Worm (Caenorhabditis elegans) whole organism, mixed stage, embryonic: ENCODE results near the gene cyp-31A2.
A peak's percentile ranks its signal among the peaks of the same experiment; 100 is the strongest.

Experiments
- M03D4.4 ChIP-seq: sonication (generic microtip); optimal IDR thresholded peaks from 2 replicates; lab custom pipeline; 2017; ENCODE audit warnings: mild to moderate bottlenecking, missing genetic modification characterization, missing compliant biosample characterization
- bed-3 ChIP-seq: fragments of 200-800 bp; sonication (Bioruptor generic); optimal IDR thresholded peaks from 3 replicates; lab custom pipeline; 2018; ENCODE audit warnings: mild to moderate bottlenecking, missing genetic modification characterization, moderate library complexity, missing compliant biosample characterization
- blmp-1 ChIP-seq: fragments of 150-350 bp; optimal IDR thresholded peaks from 2 replicates; lab custom pipeline; 2014; ENCODE audit warnings: missing biosample characterization, missing genetic modification characterization
- ceh-83 ChIP-seq: fragments of 200-800 bp; sonication (Bioruptor generic); optimal IDR thresholded peaks from 2 replicates; lab custom pipeline; 2018; ENCODE audit warnings: mild to moderate bottlenecking, missing genetic modification characterization, missing compliant biosample characterization
- ces-1 ChIP-seq: fragments of 150-350 bp; optimal IDR thresholded peaks from 2 replicates; lab custom pipeline; 2014; ENCODE audit warnings: missing biosample characterization, missing genetic modification reagents, missing genetic modification characterization
- elt-1 ChIP-seq: sonication (generic microtip); optimal IDR thresholded peaks from 2 replicates; lab custom pipeline; 2017; ENCODE audit warnings: missing genetic modification characterization, mild to moderate bottlenecking, missing compliant biosample characterization, antibody characterized with exemption, moderate library complexity, borderline replicate concordance; ENCODE audit not compliant: insufficient read depth
- elt-3 ChIP-seq: fragments of 150-350 bp; optimal IDR thresholded peaks from 2 replicates; lab custom pipeline; 2014; ENCODE audit warnings: missing biosample characterization, missing genetic modification characterization
- flh-1 ChIP-seq: fragments of 200-800 bp; sonication (Bioruptor generic); optimal IDR thresholded peaks from 2 replicates; lab custom pipeline; 2018; ENCODE audit warnings: mild to moderate bottlenecking, missing genetic modification characterization, moderate library complexity, missing compliant biosample characterization
- ham-2 ChIP-seq: fragments of 200-800 bp; sonication (Bioruptor generic); optimal IDR thresholded peaks from 2 replicates; lab custom pipeline; 2018; ENCODE audit warnings: mild to moderate bottlenecking, missing genetic modification characterization, missing compliant biosample characterization
- hlh-1 ChIP-seq: fragments of 150-350 bp; optimal IDR thresholded peaks from 2 replicates; lab custom pipeline; 2014; ENCODE audit warnings: missing biosample characterization, missing genetic modification reagents, missing genetic modification characterization
- lin-13 ChIP-seq: fragments of 150-350 bp; optimal IDR thresholded peaks from 2 replicates; lab custom pipeline; 2014; ENCODE audit warnings: missing biosample characterization, missing genetic modification characterization
- lin-32 ChIP-seq: fragments of 200-800 bp; sonication (Bioruptor generic); optimal IDR thresholded peaks from 2 replicates; lab custom pipeline; 2018; ENCODE audit warnings: mild to moderate bottlenecking, missing genetic modification characterization, missing compliant biosample characterization
- lsy-2 ChIP-seq: fragments of 150-350 bp; optimal IDR thresholded peaks from 2 replicates; lab custom pipeline; 2014; ENCODE audit warnings: missing biosample characterization, missing genetic modification characterization
- mab-5 ChIP-seq: fragments of 150-350 bp; optimal IDR thresholded peaks from 2 replicates; lab custom pipeline; 2014; ENCODE audit warnings: missing biosample characterization, missing genetic modification characterization
- mep-1 ChIP-seq: fragments of 150-350 bp; optimal IDR thresholded peaks from 2 replicates; lab custom pipeline; 2017; ENCODE audit warnings: missing biosample characterization, missing genetic modification reagents, missing genetic modification characterization, inconsistent platforms
- mls-2 ChIP-seq: sonication (generic microtip); optimal IDR thresholded peaks from 2 replicates; lab custom pipeline; 2016; ENCODE audit warnings: mild to moderate bottlenecking, missing genetic modification characterization, moderate library complexity, missing compliant biosample characterization
- nhr-12 ChIP-seq: fragments of 150-350 bp; optimal IDR thresholded peaks from 2 replicates; lab custom pipeline; 2014; ENCODE audit warnings: missing biosample characterization, missing genetic modification characterization
- nhr-2 ChIP-seq: fragments of 150-350 bp; optimal IDR thresholded peaks from 2 replicates; lab custom pipeline; 2014; ENCODE audit warnings: missing biosample characterization, missing genetic modification characterization
- nhr-237 ChIP-seq: fragments of 150-350 bp; optimal IDR thresholded peaks from 2 replicates; lab custom pipeline; 2014; ENCODE audit warnings: missing biosample characterization, missing genetic modification characterization
- nhr-28 ChIP-seq: fragments of 150-350 bp; optimal IDR thresholded peaks from 2 replicates; lab custom pipeline; 2014; ENCODE audit warnings: missing biosample characterization, missing genetic modification characterization
- pha-4 ChIP-seq: fragments of 150-350 bp; optimal IDR thresholded peaks from 2 replicates; lab custom pipeline; 2018; ENCODE audit warnings: missing biosample characterization, missing genetic modification reagents, missing genetic modification characterization
- sem-2 ChIP-seq: fragments of 200-800 bp; sonication (Bioruptor generic); optimal IDR thresholded peaks from 2 replicates; lab custom pipeline; 2018; ENCODE audit warnings: mild to moderate bottlenecking, missing genetic modification characterization, missing compliant biosample characterization
- snpc-4 ChIP-seq: fragments of 150-350 bp; optimal IDR thresholded peaks from 2 replicates; lab custom pipeline; 2014; ENCODE audit warnings: missing biosample characterization, missing genetic modification characterization
- sptf-1 ChIP-seq: sonication (generic microtip); optimal IDR thresholded peaks from 2 replicates; lab custom pipeline; 2017; ENCODE audit warnings: mild to moderate bottlenecking, missing genetic modification characterization, moderate library complexity, missing compliant biosample characterization
- tbx-8 ChIP-seq: fragments of 200-800 bp; sonication (Bioruptor generic); optimal IDR thresholded peaks from 2 replicates; lab custom pipeline; 2018; ENCODE audit warnings: mild to moderate bottlenecking, missing genetic modification characterization, moderate library complexity, missing compliant biosample characterization
- unc-120 ChIP-seq: sonication (generic microtip); optimal IDR thresholded peaks from 2 replicates; lab custom pipeline; 2017; ENCODE audit warnings: missing genetic modification characterization, missing compliant biosample characterization; ENCODE audit not compliant: poor library complexity, severe bottlenecking
- unc-39 ChIP-seq: fragments of 150-350 bp; optimal IDR thresholded peaks from 2 replicates; lab custom pipeline; 2014; ENCODE audit warnings: missing biosample characterization, missing genetic modification characterization
- zip-8 ChIP-seq: fragments of 150-350 bp; optimal IDR thresholded peaks from 2 replicates; lab custom pipeline; 2014; ENCODE audit warnings: missing biosample characterization, missing genetic modification characterization
- ztf-11 ChIP-seq: fragments of 150-350 bp; optimal IDR thresholded peaks from 2 replicates; lab custom pipeline; 2014; ENCODE audit warnings: missing biosample characterization, missing genetic modification characterization

Gene cyp-31A2

DNA sequence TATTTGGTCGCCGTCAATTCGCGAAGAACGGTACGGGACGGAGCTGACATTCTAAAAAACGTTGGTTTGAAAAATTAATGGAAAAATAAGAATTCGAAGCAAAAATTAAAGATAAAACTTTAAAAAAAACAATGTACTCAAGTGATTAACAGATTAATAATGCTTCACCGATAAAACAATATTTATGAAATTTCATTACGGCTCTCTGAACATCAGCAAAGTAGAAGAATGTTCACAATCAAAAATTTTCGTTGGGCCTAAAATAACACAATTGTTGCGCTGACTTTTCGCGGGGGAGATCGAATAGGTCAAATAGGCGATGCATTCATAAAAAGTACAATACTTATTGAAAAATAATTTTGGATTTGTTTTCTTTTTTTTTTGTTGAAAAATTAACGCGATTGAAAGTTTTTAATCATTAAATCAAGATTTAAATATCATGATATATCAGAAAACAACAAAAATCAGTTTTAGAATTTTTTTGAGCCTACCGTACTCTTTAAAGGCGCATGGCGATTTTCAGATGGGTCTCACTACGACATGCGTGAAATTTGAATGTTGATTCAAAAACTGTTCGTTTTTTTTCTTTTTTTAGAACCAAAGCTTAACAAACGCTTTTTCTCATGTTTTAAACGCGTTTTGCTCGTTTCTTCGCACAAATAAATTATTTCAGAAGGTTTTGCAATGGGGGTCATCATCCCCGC, at the start of gene cyp-31A2, which contains the start of gene memi-3:
Gene cyp-31A2 (plus strand): TSS at position 674 of the 704 bp plus-strand sequence.
Gene memi-3 (minus strand): TSS at position 51 of the 704 bp plus-strand sequence.
- no peak for TF ChIP-seq ham-2 (GFP tag; lab: Kevin White, UChicago)
- TF ChIP-seq lin-13 (tag; lab: Kevin White, UChicago): no peak
- TF ChIP-seq unc-120 (tag; lab: Kevin White, UChicago): no peak
- no peak for TF ChIP-seq M03D4.4 (tag; lab: Kevin White, UChicago)
- no peak for TF ChIP-seq mab-5
- no peak for TF ChIP-seq blmp-1 (tag; lab: Kevin White, UChicago)
- TF ChIP-seq flh-1: no peak
- TF ChIP-seq ceh-83 (GFP tag; lab: Kevin White, UChicago): no peak
- no peak for TF ChIP-seq elt-1
- TF ChIP-seq lsy-2 (tag; lab: Kevin White, UChicago): no peak
- TF ChIP-seq lin-32 (GFP tag; lab: Kevin White, UChicago): no peak

DNA sequence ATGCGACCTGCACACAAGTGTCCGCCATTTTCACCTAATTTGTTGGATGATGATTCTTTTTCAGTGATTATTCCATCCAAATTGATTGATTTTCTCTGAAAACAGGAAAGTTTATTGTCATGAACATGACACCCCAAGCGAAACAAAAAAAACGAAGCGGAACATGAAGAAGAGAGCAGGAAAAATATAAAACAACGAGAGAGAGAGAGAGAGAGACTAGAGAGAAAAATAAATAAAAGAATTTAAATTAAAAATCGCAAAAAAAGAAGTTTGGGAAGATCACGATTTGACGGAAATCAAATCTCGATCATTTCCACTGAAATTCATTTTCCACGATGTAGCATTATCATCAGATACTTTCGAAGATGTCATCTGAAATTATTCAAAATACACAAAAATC, 44.0 kb upstream of the cyp-31A2 start, which contains the start of gene klp-12:
Gene klp-12 (minus strand): TSS at position 101 of the 400 bp plus-strand sequence.
- no peak for TF ChIP-seq zip-8 (tag; lab: Kevin White, UChicago)
- TF ChIP-seq pha-4 (tag; lab: Kevin White, UChicago): no peak
- no peak for TF ChIP-seq hlh-1 (tag; lab: Kevin White, UChicago)
- TF ChIP-seq bed-3: no peak
- TF ChIP-seq unc-39 (tag; lab: Kevin White, UChicago): no peak
- no peak for TF ChIP-seq snpc-4 (tag; lab: Kevin White, UChicago)
- no peak for TF ChIP-seq flh-1
- TF ChIP-seq unc-120 (tag; lab: Kevin White, UChicago): no peak
- no peak for TF ChIP-seq nhr-12 (tag; lab: Kevin White, UChicago)
- no peak for TF ChIP-seq ztf-11 (tag; lab: Kevin White, UChicago)
- TF ChIP-seq nhr-2: no peak
- no peak for TF ChIP-seq mls-2 (tag; lab: Kevin White, UChicago)
- TF ChIP-seq elt-3 (tag; lab: Kevin White, UChicago): no peak
- TF ChIP-seq nhr-237: no peak
- TF ChIP-seq lin-13 (tag; lab: Kevin White, UChicago): no peak
- no peak for TF ChIP-seq M03D4.4 (tag; lab: Kevin White, UChicago)

ce11 chrIV:11361409-11361808, 42.4 kb upstream of the cyp-31A2 start, which contains the start of gene T01G1.4:
T01G1.4 (minus strand) TSS chrIV:11361509.
- TF ChIP-seq unc-120 (tag; lab: Kevin White, UChicago): no peak
- TF ChIP-seq ces-1: no peak
- no peak for TF ChIP-seq ceh-83 (GFP tag; lab: Kevin White, UChicago)
- no peak for TF ChIP-seq nhr-237
- no peak for TF ChIP-seq pha-4 (tag; lab: Kevin White, UChicago)
- no peak for TF ChIP-seq mep-1 (tag; lab: Kevin White, UChicago)
- TF ChIP-seq tbx-8 (GFP tag; lab: Kevin White, UChicago): no peak
- no peak for TF ChIP-seq bed-3
- TF ChIP-seq sptf-1: no peak
- TF ChIP-seq mls-2 (tag; lab: Kevin White, UChicago): no peak
- no peak for TF ChIP-seq nhr-28 (tag; lab: Kevin White, UChicago)

ce11 chrIV:11363806-11364562, 39.8 kb upstream of the cyp-31A2 start:
- TF ChIP-seq ham-2 (GFP tag; lab: Kevin White, UChicago) (peak; percentile 59), sem-2 (no peak), ces-1 (peak; percentile 35)

- TF ChIP-seq hlh-1 (tag; lab: Kevin White, UChicago): peak; percentile 77
- no peak for TF ChIP-seq flh-1
- TF ChIP-seq, all 35 proteins: peak for 1
Measured at ce11 chrIV:11371645-11372044, 32.1 kb upstream of the cyp-31A2 start, which contains the start of gene sec-31. sec-31 (minus strand) TSS chrIV:11371792.
